Fruit fly (Drosophila melanogaster) whole organism, embryonic: ENCODE measurements around the gene CG7333.

ENCODE experiments used
- B-H2 ChIP-seq: fragments of 200-800 bp; sonication (Bioruptor generic); optimal IDR thresholded peaks from 2 replicates; lab custom pipeline; 2018; ENCODE audit warnings: missing biosample characterization, mild to moderate bottlenecking, missing genetic modification characterization
- Bteb2 ChIP-seq: fragments of 200-800 bp; sonication (Bioruptor generic); optimal IDR thresholded peaks from 2 replicates; lab custom pipeline; 2016; ENCODE audit warnings: missing biosample characterization, missing genetic modification characterization
- CG10209 ChIP-seq: fragments of 200-800 bp; sonication (Bioruptor generic); optimal IDR thresholded peaks from 3 replicates; lab custom pipeline; 2017; ENCODE audit warnings: missing biosample characterization, mild to moderate bottlenecking, missing genetic modification characterization, missing genetic modification reagents
- CG11398 ChIP-seq: fragments of 200-800 bp; sonication (Bioruptor generic); optimal IDR thresholded peaks from 2 replicates; lab custom pipeline; 2016; ENCODE audit warnings: missing biosample characterization, missing genetic modification characterization
- CG12744 ChIP-seq: fragments of 200-800 bp; sonication (Bioruptor generic); optimal IDR thresholded peaks from 2 replicates; lab custom pipeline; 2016; ENCODE audit warnings: missing biosample characterization, missing genetic modification characterization
- CG12769 ChIP-seq: fragments of 200-800 bp; sonication (Bioruptor generic); optimal IDR thresholded peaks from 2 replicates; lab custom pipeline; 2019; ENCODE audit warnings: missing biosample characterization, mild to moderate bottlenecking, missing genetic modification characterization, moderate library complexity
- CG13123 ChIP-seq: fragments of 200-800 bp; sonication (Bioruptor generic); optimal IDR thresholded peaks from 2 replicates; lab custom pipeline; 2016; ENCODE audit warnings: missing biosample characterization, missing genetic modification characterization
- CG13894 ChIP-seq: fragments of 200-800 bp; sonication (Bioruptor generic); optimal IDR thresholded peaks from 3 replicates; lab custom pipeline; 2018; ENCODE audit warnings: missing biosample characterization, mild to moderate bottlenecking, missing genetic modification characterization, moderate library complexity
- CG14014 ChIP-seq: fragments of 200-800 bp; sonication (Bioruptor generic); IDR thresholded peaks from 2 replicates; pipeline ENCODE4 v1.3.6; 2022; ENCODE audit warnings: missing biosample characterization, missing genetic modification characterization
- CG15479 ChIP-seq: fragments of 200-800 bp; sonication (Bioruptor generic); optimal IDR thresholded peaks from 3 replicates; lab custom pipeline; 2019; ENCODE audit warnings: missing biosample characterization, mild to moderate bottlenecking, missing genetic modification characterization, moderate library complexity
- CG1603 ChIP-seq: fragments of 200-800 bp; sonication (Bioruptor generic); optimal IDR thresholded peaks from 2 replicates; lab custom pipeline; 2019; ENCODE audit warnings: missing biosample characterization, mild to moderate bottlenecking, missing genetic modification characterization, moderate library complexity
- CG18476 ChIP-seq: fragments of 200-800 bp; sonication (Bioruptor generic); optimal IDR thresholded peaks from 2 replicates; lab custom pipeline; 2016; ENCODE audit warnings: missing biosample characterization, mild to moderate bottlenecking, missing genetic modification characterization
- CG2889 ChIP-seq: fragments of 200-800 bp; sonication (Bioruptor generic); IDR thresholded peaks from 3 replicates; pipeline ENCODE4 v1.3.6; 2022; ENCODE audit warnings: missing biosample characterization, missing genetic modification characterization
- CG30403 ChIP-seq: fragments of 200-800 bp; sonication (Bioruptor generic); optimal IDR thresholded peaks from 3 replicates; lab custom pipeline; 2016; ENCODE audit warnings: missing biosample characterization, missing genetic modification characterization
- CG42726 ChIP-seq: fragments of 200-800 bp; sonication (Bioruptor generic); IDR thresholded peaks from 2 replicates; pipeline ENCODE4 v1.3.6; 2022; ENCODE audit warnings: missing biosample characterization, missing genetic modification characterization; ENCODE audit not compliant: partially characterized antibody
- CG5180 ChIP-seq: fragments of 200-800 bp; sonication (Bioruptor generic); optimal IDR thresholded peaks from 3 replicates; lab custom pipeline; 2017; ENCODE audit warnings: missing biosample characterization, missing genetic modification characterization, mild to moderate bottlenecking, moderate library complexity, missing genetic modification reagents
- CG6791 ChIP-seq: fragments of 200-800 bp; sonication (Bioruptor generic); IDR thresholded peaks from 3 replicates; pipeline ENCODE4 v1.3.6; 2022; ENCODE audit warnings: missing biosample characterization, missing genetic modification characterization; ENCODE audit not compliant: partially characterized antibody
- CG7271 ChIP-seq: fragments of 200-800 bp; sonication (Bioruptor generic); optimal IDR thresholded peaks from 2 replicates; lab custom pipeline; 2018; ENCODE audit warnings: missing biosample characterization, mild to moderate bottlenecking, missing genetic modification characterization, moderate library complexity
- CG7372 ChIP-seq: fragments of 200-800 bp; sonication (Bioruptor generic); IDR thresholded peaks from 2 replicates; pipeline ENCODE4 v1.3.6; 2022; ENCODE audit warnings: missing biosample characterization, missing genetic modification characterization
- CG9609 ChIP-seq: fragments of 200-800 bp; sonication (Bioruptor generic); optimal IDR thresholded peaks from 3 replicates; lab custom pipeline; 2016; ENCODE audit warnings: missing biosample characterization, missing genetic modification characterization
- E2f1 ChIP-seq: fragments of 200-800 bp; sonication (Bioruptor generic); IDR thresholded peaks from 2 replicates; pipeline ENCODE4 v1.3.6; 2022; ENCODE audit warnings: missing biosample characterization, missing genetic modification characterization
- H15 ChIP-seq: fragments of 200-800 bp; sonication (Bioruptor generic); IDR thresholded peaks from 3 replicates; pipeline ENCODE4 v1.3.6; 2022; ENCODE audit warnings: missing biosample characterization, missing genetic modification characterization
- HLHmδ ChIP-seq: fragments of 200-800 bp; sonication (Bioruptor generic); optimal IDR thresholded peaks from 2 replicates; lab custom pipeline; 2018; ENCODE audit warnings: missing biosample characterization, mild to moderate bottlenecking, missing genetic modification characterization, moderate library complexity
- Kr ChIP-seq: fragments of 200-800 bp; sonication (Bioruptor generic); optimal IDR thresholded peaks from 2 replicates; lab custom pipeline; 2017; ENCODE audit warnings: missing biosample characterization, mild to moderate bottlenecking, missing genetic modification characterization
- Lpt ChIP-seq: fragments of >200 bp; optimal IDR thresholded peaks from 2 replicates; lab custom pipeline; 2018; ENCODE audit warnings: missing biosample characterization, missing genetic modification characterization
- Myb ChIP-seq: fragments of 200-800 bp; sonication (Bioruptor generic); optimal IDR thresholded peaks from 2 replicates; lab custom pipeline; 2016; ENCODE audit warnings: missing biosample characterization, missing genetic modification characterization
- Nf-YB ChIP-seq: fragments of 200-800 bp; sonication (Bioruptor generic); optimal IDR thresholded peaks from 3 replicates; lab custom pipeline; 2019; ENCODE audit warnings: missing biosample characterization, mild to moderate bottlenecking, missing genetic modification characterization, moderate library complexity
- Ssrp ChIP-seq: fragments of 200-800 bp; sonication (Bioruptor generic); optimal IDR thresholded peaks from 2 replicates; lab custom pipeline; 2018; ENCODE audit warnings: missing biosample characterization, mild to moderate bottlenecking, missing genetic modification characterization, moderate library complexity
- Xrp1 ChIP-seq: fragments of 200-800 bp; sonication (Bioruptor generic); IDR thresholded peaks from 2 replicates; pipeline ENCODE4 v1.3.6; 2022; ENCODE audit warnings: missing biosample characterization, missing genetic modification characterization
- ab ChIP-seq: fragments of 200-800 bp; sonication (Bioruptor generic); optimal IDR thresholded peaks from 2 replicates; lab custom pipeline; 2016; ENCODE audit warnings: missing biosample characterization, missing genetic modification characterization
- amos ChIP-seq: fragments of 200-800 bp; sonication (Bioruptor generic); IDR thresholded peaks from 2 replicates; pipeline ENCODE4 v1.3.6; 2022; ENCODE audit warnings: missing biosample characterization, missing genetic modification characterization; ENCODE audit not compliant: partially characterized antibody
- bsh ChIP-seq, 2 experiments: fragments of 200-800 bp; sonication (Bioruptor generic); optimal IDR thresholded peaks; 2 replicates each; lab custom pipeline; 2017 to 2018; ENCODE audit warnings: mild to moderate bottlenecking in 2 of 2, missing biosample characterization in 2 of 2, missing genetic modification characterization in 2 of 2, moderate library complexity in 1 of 2
- dan ChIP-seq: fragments of 200-800 bp; sonication (Bioruptor generic); IDR thresholded peaks from 2 replicates; pipeline ENCODE4 v1.3.6; 2022; ENCODE audit warnings: missing biosample characterization, missing genetic modification characterization
- dati ChIP-seq: fragments of 200-800 bp; sonication (Bioruptor generic); IDR thresholded peaks from 2 replicates; pipeline ENCODE4 v1.3.6; 2022; ENCODE audit warnings: missing biosample characterization, missing genetic modification characterization
- dimm ChIP-seq: fragments of 200-800 bp; sonication (Bioruptor generic); IDR thresholded peaks from 2 replicates; pipeline ENCODE4 v1.3.6; 2022; ENCODE audit warnings: missing biosample characterization, missing genetic modification characterization
- exex ChIP-seq: fragments of 200-800 bp; sonication (Bioruptor generic); optimal IDR thresholded peaks from 4 replicates; lab custom pipeline; 2018; ENCODE audit warnings: missing biosample characterization, mild to moderate bottlenecking, missing genetic modification characterization, moderate library complexity
- fd96Cb ChIP-seq: fragments of 200-800 bp; sonication (Bioruptor generic); optimal IDR thresholded peaks from 2 replicates; lab custom pipeline; 2018; ENCODE audit warnings: missing biosample characterization, mild to moderate bottlenecking, missing genetic modification characterization, moderate library complexity
- jing ChIP-seq: fragments of 200-800 bp; sonication (Bioruptor generic); optimal IDR thresholded peaks from 2 replicates; lab custom pipeline; 2018; ENCODE audit warnings: missing biosample characterization, mild to moderate bottlenecking, missing genetic modification characterization
- lilli ChIP-seq: fragments of 200-800 bp; sonication (Bioruptor generic); optimal IDR thresholded peaks from 3 replicates; lab custom pipeline; 2016; ENCODE audit warnings: missing biosample characterization, missing genetic modification characterization
- lmd ChIP-seq: fragments of 200-800 bp; sonication (Bioruptor generic); IDR thresholded peaks from 2 replicates; pipeline ENCODE4 v1.3.6; 2022; ENCODE audit warnings: missing biosample characterization, missing genetic modification characterization
- nmo ChIP-seq: fragments of 200-800 bp; sonication (Bioruptor generic); optimal IDR thresholded peaks from 2 replicates; lab custom pipeline; 2018; ENCODE audit warnings: missing biosample characterization, mild to moderate bottlenecking, missing genetic modification characterization, moderate library complexity
- sc ChIP-seq, 3 experiments: fragments of >200 bp in 2 of 3; fragments of 200-800 bp in 1 of 3; sonication (Bioruptor generic) in 1 of 3; optimal IDR thresholded peaks; 2 replicates in 2 of 3; 3 replicates in 1 of 3; lab custom pipeline; 2017; ENCODE audit warnings: mild to moderate bottlenecking in 1 of 3, missing biosample characterization in 1 of 3, missing genetic modification characterization in 1 of 3, missing genetic modification reagents in 1 of 3
- so ChIP-seq: fragments of 200-800 bp; sonication (Bioruptor generic); IDR thresholded peaks from 3 replicates; pipeline ENCODE4 v1.3.6; 2022; ENCODE audit warnings: missing biosample characterization, missing genetic modification characterization
- sob ChIP-seq: fragments of 200-800 bp; sonication (Bioruptor generic); IDR thresholded peaks from 2 replicates; pipeline ENCODE4 v1.3.6; 2022; ENCODE audit warnings: missing biosample characterization, missing genetic modification characterization
- ssp ChIP-seq: fragments of 200-800 bp; sonication (Bioruptor generic); IDR thresholded peaks from 2 replicates; pipeline ENCODE4 v1.3.6; 2022; ENCODE audit warnings: missing biosample characterization, missing genetic modification characterization
- trh ChIP-seq: fragments of 200-800 bp; sonication (Bioruptor generic); optimal IDR thresholded peaks from 2 replicates; lab custom pipeline; 2016; ENCODE audit warnings: missing biosample characterization, missing genetic modification characterization
- unpg ChIP-seq: fragments of 200-800 bp; sonication (Bioruptor generic); optimal IDR thresholded peaks from 3 replicates; lab custom pipeline; 2018; ENCODE audit warnings: missing biosample characterization, mild to moderate bottlenecking, missing genetic modification characterization, moderate library complexity
- wdn ChIP-seq: fragments of 200-800 bp; sonication (Bioruptor generic); IDR thresholded peaks from 2 replicates; pipeline ENCODE4 v1.3.6; 2022; ENCODE audit warnings: missing biosample characterization, missing genetic modification characterization
- yki ChIP-seq: fragments of >200 bp; optimal IDR thresholded peaks from 3 replicates; lab custom pipeline; 2018
- zfh1 ChIP-seq: fragments of 200-800 bp; sonication (Bioruptor generic); IDR thresholded peaks from 3 replicates; pipeline ENCODE4 v1.3.6; 2022; ENCODE audit warnings: missing biosample characterization, missing genetic modification characterization

CG7333 gene

dm6 chr3R:19584818-19585217, 15.6 kb upstream of the CG7333 start (continued):
- TF ChIP-seq fd96Cb (tag; lab: Kevin White, UChicago) (peak; percentile 68), trh (GFP tag; lab: Kevin White, UChicago) (peak; percentile 76), CG30403 (GFP tag; lab: Kevin White, UChicago) (peak; percentile 30), CG5180 (GFP tag; lab: Kevin White, UChicago) (peak; percentile 85), E2f1 (peak; percentile 52; the same call in 1 of the 2 replicates), ab (GFP tag; lab: Kevin White, UChicago) (peak; percentile 2), CG13123 (GFP tag; lab: Kevin White, UChicago) (peak; percentile 79), exex (tag; lab: Kevin White, UChicago) (no peak), CG2889 (GFP tag; lab: Robert Waterston, UW) (no peak), CG42726 (GFP tag; lab: Robert Waterston, UW) (no peak), amos (GFP tag; lab: Robert Waterston, UW) (no peak), Bteb2 (GFP tag; lab: Kevin White, UChicago) (peak; percentile 47), sc (optimal IDR thresholded peaks at IDR 0.05; lab: Kevin White, UChicago) (no peak), sc (GFP tag; optimal IDR thresholded peaks at IDR 0.05; lab: Kevin White, UChicago) (peak; percentile 92), CG15479 (no peak), jing (GFP tag; lab: Kevin White, UChicago) (peak; percentile 68), Kr (peak; percentile 99), sob (GFP tag; lab: Robert Waterston, UW) (peak; percentile 56), Myb (peak; percentile 25), CG12744 (peak; percentile 44), ssp (peak; percentile 39; the same call in 1 of the 2 replicates), dati (GFP tag; lab: Robert Waterston, UW) (0 out of 2 replicates have a peak, but pooled peaks have one; percentile 38), CG11398 (peak; percentile 92), lilli (GFP tag; lab: Kevin White, UChicago) (peak; percentile 29), CG9609 (GFP tag; lab: Kevin White, UChicago) (peak; percentile 52), Nf-YB (GFP tag; lab: Kevin White, UChicago) (peak; percentile 70), Lpt (GFP tag; lab: Kevin White, UChicago) (no peak), yki (lab: Kevin White, UChicago) (no peak), CG10209 (GFP tag; lab: Kevin White, UChicago) (peak; percentile 92), CG13894 (tag; lab: Kevin White, UChicago) (no peak), so (GFP tag; lab: Robert Waterston, UW) (peak; percentile 80; the same call in 1 of the 3 replicates), CG18476 (GFP tag; lab: Kevin White, UChicago) (peak; percentile 77), CG12769 (no peak), unpg (GFP tag; lab: Kevin White, UChicago) (peak; percentile 86), HLHmδ (GFP tag; lab: Kevin White, UChicago) (peak; percentile 98), CG1603 (tag; lab: Kevin White, UChicago) (peak; percentile 92), CG7271 (tag; lab: Kevin White, UChicago) (peak; percentile 74), bsh (GFP tag; optimal IDR thresholded peaks at IDR 0.05; lab: Kevin White, UChicago) (peak in 1 of 2 experiments; percentile 89), Xrp1 (peak; percentile 91), wdn (GFP tag; lab: Robert Waterston, UW) (no peak), nmo (peak; percentile 53), CG7372 (GFP tag; lab: Robert Waterston, UW) (no peak), CG6791 (GFP tag; lab: Robert Waterston, UW) (no peak), dimm (peak; percentile 9; the same call in 1 of the 2 replicates), zfh1 (GFP tag; lab: Robert Waterston, UW) (peak; percentile 80), B-H2 (GFP tag; lab: Kevin White, UChicago) (no peak), H15 (GFP tag; lab: Robert Waterston, UW) (peak; percentile 64; the same call in 1 of the 3 replicates), lmd (0 out of 2 replicates have a peak, but pooled peaks have one; percentile 13), Ssrp (tag; lab: Kevin White, UChicago) (peak; percentile 31), dan (no peak), CG14014 (GFP tag; lab: Robert Waterston, UW) (peak; percentile 69; the same call in 1 of the 2 replicates)
